Worm (Caenorhabditis elegans): ENCODE data around the gene srx-24.

srx-24 gene

DNA sequence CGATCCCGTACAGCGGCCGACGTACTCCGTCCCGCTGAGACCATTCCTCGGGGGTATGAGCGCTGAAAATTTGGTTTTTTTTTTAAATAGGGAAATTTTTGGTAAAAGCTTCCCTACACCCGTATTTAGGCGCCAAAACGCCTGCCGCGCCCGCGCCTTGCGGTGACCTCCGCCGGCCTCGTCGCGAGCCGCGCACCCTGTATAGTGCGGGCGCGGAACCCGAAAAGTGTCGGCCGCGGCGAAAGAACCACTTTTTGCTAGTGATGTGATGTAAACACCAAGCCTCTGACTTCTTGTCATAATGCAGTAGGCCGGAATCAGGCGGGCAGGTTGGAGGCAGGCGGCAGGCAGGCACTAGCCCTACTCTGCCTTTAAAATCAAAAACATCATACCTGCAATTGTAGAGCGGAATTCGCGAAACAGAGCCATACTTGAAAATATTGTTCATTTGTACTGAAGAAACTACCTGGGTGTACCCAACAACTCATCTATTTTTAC, 31.2 kb downstream of the srx-24 start, which contains the start of gene srt-29:
srt-29 (minus strand) TSS at position 448 of the 498 bp plus-strand sequence.
- TF ChIP-seq him-1 (tag; optimal IDR thresholded peaks at IDR 0.05): no peak
- TF ChIP-seq W03F9.2 (tag; optimal IDR thresholded peaks at IDR 0.05): no peak
- no peak for TF ChIP-seq dao-5 (tag; optimal IDR thresholded peaks at IDR 0.05)

DNA sequence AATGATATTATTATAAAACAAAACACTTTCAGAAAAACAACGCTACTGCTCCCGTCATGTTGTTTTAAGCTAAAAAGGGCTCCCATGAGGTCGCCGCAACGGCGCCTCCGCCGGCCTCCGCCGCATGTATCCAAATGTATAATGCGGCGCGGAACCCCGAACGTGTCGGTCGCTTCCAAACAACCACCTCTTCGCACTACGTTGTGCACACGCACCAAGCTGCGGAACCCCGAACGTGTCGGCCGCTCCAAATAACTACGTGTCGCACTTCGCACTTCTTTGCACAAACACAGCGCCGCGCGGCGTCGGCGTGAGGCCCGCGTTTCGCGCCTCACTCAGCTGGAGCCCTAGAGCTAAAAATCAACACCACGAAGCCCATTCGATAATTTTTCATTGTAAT, 33.0 kb downstream of the srx-24 start:
- TF ChIP-seq W03F9.2 (tag; optimal IDR thresholded peaks at IDR 0.05) (no peak), dao-5 (tag; optimal IDR thresholded peaks at IDR 0.05) (no peak), him-1 (tag; optimal IDR thresholded peaks at IDR 0.05) (no peak)

DNA sequence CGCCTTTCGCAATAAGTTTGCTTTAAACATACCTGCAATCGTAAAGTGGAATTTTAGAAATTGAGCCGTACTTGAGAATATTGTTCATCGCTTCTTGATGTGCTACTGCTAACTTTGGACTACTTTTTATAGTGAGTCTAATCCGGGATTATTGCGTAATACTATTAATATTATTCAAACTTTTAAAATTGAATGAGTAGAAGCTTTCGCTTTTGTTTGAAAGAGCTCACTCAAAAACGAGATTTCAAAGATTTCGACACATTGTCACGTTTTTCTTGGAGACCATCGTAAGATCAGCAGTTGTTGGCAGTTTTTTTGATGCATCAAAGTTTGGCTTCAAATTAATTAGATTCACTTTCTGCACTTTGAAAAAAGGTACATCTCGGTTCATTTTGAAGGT, 36.4 kb downstream of the srx-24 start, which contains the start of gene srt-28:
srt-28 (minus strand) TSS at position 101 of the 400 bp plus-strand sequence.
- TF ChIP-seq him-1 (tag; optimal IDR thresholded peaks at IDR 0.05) (no peak), dao-5 (tag; optimal IDR thresholded peaks at IDR 0.05) (no peak), W03F9.2 (tag; optimal IDR thresholded peaks at IDR 0.05) (no peak)

DNA sequence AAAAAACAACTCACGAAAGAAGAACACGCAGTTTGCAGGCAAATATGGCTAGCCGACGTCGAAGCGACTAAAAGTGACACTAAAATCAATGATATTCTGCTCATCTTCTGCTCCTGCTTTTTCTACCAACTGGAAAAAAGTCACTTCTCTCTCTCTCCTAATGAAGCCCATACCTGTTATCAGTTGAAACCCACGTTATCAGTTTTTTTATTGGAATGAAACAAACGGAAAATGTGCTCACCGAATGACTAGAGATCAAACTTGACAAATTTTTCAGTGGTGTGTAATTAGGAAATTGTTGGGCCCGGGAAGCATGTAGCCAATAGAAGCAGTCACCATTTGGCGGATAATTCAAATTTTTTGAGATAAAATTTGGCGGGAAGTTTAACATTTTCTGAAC, 38.5 kb downstream of the srx-24 start, which contains the start of gene C24B9.3:
C24B9.3 (minus strand) TSS at position 171 of the 400 bp plus-strand sequence.
- TF ChIP-seq dao-5 (tag; optimal IDR thresholded peaks at IDR 0.05): no peak
- no peak for TF ChIP-seq him-1 (tag; optimal IDR thresholded peaks at IDR 0.05)
- TF ChIP-seq W03F9.2 (tag; optimal IDR thresholded peaks at IDR 0.05): no peak

DNA sequence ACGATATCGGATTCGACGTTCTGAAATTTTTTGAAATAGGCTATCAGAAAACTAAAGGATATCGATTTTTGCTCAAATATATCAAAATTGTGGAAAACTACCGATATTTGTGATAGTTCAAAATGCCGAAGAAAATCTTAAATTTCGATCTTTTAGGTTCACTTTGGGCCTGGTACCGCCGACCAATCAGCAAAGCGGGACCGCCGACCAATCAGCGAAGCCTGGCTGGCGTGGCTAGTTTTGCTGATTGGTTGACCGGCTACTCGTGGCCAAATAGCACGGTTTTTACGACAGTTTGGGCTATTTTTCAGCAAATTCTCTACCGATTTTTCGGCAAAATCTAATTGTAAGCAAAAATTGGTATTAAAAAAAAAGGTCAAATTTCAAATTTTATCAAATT, 39.7 kb downstream of the srx-24 start:
- TF ChIP-seq W03F9.2 (tag; optimal IDR thresholded peaks at IDR 0.05) (no peak), dao-5 (tag; optimal IDR thresholded peaks at IDR 0.05) (no peak), him-1 (tag; optimal IDR thresholded peaks at IDR 0.05) (no peak)

DNA sequence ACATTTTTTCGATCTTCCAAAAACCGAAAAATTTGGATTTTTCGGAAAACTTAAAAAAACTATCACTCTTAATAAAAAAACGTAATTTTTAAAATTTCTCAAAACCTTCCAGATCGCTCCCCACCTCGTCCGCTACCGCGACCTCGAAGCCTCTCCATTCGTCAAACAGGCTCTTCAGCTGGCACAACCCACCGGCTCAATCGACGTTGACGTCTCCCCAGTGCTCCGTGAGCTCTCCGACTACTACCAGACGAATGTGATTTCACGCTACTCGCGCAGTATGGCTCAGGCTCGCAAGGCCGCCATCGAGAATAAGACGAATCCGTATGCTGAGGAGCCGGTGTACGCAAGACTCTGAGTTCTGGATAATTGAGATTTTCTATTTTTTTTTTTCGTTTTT, 43.5 kb downstream of the srx-24 start:
- TF ChIP-seq dao-5 (tag; optimal IDR thresholded peaks at IDR 0.05) (no peak), W03F9.2 (tag; optimal IDR thresholded peaks at IDR 0.05) (no peak), him-1 (tag; optimal IDR thresholded peaks at IDR 0.05) (no peak)

DNA sequence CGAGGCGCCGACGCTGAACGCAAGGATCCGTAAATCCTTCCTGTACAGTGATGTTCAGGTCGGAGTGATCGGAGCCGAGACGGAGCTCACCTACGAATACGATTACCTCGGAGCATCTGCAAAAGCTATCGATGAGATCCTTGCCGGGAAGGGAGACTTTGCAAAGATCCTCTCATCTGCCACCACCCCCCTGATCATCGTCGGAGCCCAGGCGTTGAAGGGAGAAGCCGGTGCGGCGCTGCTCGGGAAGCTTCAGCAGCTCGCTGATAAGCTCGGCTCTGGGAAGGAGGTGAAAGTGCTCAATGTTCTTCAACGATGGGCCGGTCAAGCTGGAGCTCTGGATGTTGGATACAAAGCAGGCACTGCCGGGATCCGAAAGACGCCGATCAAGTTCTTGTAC, 46.6 kb downstream of the srx-24 start:
- TF ChIP-seq dao-5 (tag; optimal IDR thresholded peaks at IDR 0.05) (no peak), him-1 (tag; optimal IDR thresholded peaks at IDR 0.05) (no peak), W03F9.2 (tag; optimal IDR thresholded peaks at IDR 0.05) (no peak)

DNA sequence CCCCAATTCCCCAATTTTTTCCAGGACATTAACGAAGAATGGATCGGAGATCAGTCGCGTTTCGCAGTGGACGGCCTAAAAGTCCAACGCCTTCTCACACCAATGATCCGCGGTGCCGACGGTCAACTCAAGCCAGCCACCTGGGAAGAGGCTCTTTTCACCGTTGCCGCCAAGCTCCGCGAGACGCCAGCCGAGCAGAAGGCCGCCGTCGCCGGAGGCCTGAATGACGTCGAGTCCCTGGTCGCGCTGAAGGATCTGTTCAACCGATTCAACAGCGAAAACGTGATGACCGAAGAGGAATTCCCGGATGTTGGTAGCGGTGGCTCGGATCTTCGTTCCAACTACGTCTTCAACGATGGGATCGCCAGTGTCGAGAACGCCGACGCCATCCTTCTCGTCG, 47.0 kb downstream of the srx-24 start:
- TF ChIP-seq dao-5 (tag; optimal IDR thresholded peaks at IDR 0.05) (no peak), W03F9.2 (tag; optimal IDR thresholded peaks at IDR 0.05) (no peak), him-1 (tag; optimal IDR thresholded peaks at IDR 0.05) (no peak)

DNA sequence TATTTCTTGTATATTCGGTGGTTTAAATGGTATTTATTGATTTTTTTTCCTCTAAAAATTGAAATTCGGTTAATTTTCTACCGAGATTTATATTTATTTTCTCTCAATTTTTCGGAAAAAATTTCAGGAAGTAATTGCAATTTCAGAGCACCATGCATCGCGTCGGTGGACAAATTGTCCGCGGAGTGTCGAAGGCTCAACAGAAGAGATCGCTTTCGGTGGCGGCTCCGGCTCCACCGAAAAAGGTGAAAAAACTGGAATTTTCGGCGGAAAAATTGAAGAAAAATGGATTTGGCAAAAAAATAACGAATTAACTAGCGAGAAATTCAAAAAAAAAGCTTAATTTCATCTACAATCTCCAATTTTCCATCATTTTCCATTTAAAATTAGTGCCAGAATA, 51.1 kb downstream of the srx-24 start, which contains the start of gene nuo-5:
nuo-5 (plus strand) TSS at position 147 of the 400 bp plus-strand sequence.
- no peak for TF ChIP-seq dao-5 (tag; optimal IDR thresholded peaks at IDR 0.05)

All from whole organism, L4/young adult.